Worm (Caenorhabditis elegans) whole organism, early embryonic: ENCODE results near the gene C25F9.15.

Source experiments
- B0310.2 ChIP-seq: sonication (generic microtip); optimal IDR thresholded peaks from 2 replicates; lab custom pipeline; 2016; ENCODE audit warnings: mild to moderate bottlenecking, missing genetic modification characterization, missing compliant biosample characterization
- F13C5.2 ChIP-seq: sonication (generic microtip); optimal IDR thresholded peaks from 2 replicates; lab custom pipeline; 2017; ENCODE audit warnings: mild to moderate bottlenecking, missing genetic modification characterization, inconsistent platforms, missing compliant biosample characterization
- aly-1 ChIP-seq: sonication (generic microtip); optimal IDR thresholded peaks from 2 replicates; lab custom pipeline; 2016; ENCODE audit warnings: missing genetic modification characterization, missing compliant biosample characterization
- ama-1 ChIP-seq: fragments of 150-350 bp; optimal IDR thresholded peaks from 2 replicates; lab custom pipeline; 2014
- ceh-13 ChIP-seq: fragments of 200-800 bp; sonication (Bioruptor generic); optimal IDR thresholded peaks from 2 replicates; lab custom pipeline; 2018; ENCODE audit warnings: mild to moderate bottlenecking, missing genetic modification characterization, missing compliant biosample characterization
- ceh-36 ChIP-seq: sonication (generic microtip); optimal IDR thresholded peaks from 2 replicates; lab custom pipeline; 2016; ENCODE audit warnings: missing genetic modification characterization, inconsistent platforms, missing compliant biosample characterization
- ets-7 ChIP-seq: sonication (generic microtip); optimal IDR thresholded peaks from 2 replicates; lab custom pipeline; 2016; ENCODE audit warnings: missing genotype, missing genetic modification characterization, missing compliant biosample characterization
- flt-1 ChIP-seq: fragments of 200-800 bp; sonication (Bioruptor generic); IDR thresholded peaks from 2 replicates; pipeline ENCODE4 v1.3.6; 2022; ENCODE audit warnings: missing genetic modification characterization, missing compliant biosample characterization
- hmbx-1 ChIP-seq: sonication (generic microtip); optimal IDR thresholded peaks from 2 replicates; lab custom pipeline; 2016; ENCODE audit warnings: mild to moderate bottlenecking, missing genetic modification characterization, missing compliant biosample characterization
- hmg-4 ChIP-seq: fragments of 200-800 bp; sonication (Bioruptor generic); optimal IDR thresholded peaks from 2 replicates; lab custom pipeline; 2018; ENCODE audit warnings: mild to moderate bottlenecking, missing genetic modification characterization, missing compliant biosample characterization
- hnd-1 ChIP-seq: sonication (generic microtip); optimal IDR thresholded peaks from 2 replicates; lab custom pipeline; 2016; ENCODE audit warnings: missing genetic modification characterization, missing compliant biosample characterization
- pes-1 ChIP-seq: fragments of 200-800 bp; sonication (Bioruptor generic); IDR thresholded peaks from 2 replicates; pipeline ENCODE4 v1.3.6; 2022; ENCODE audit warnings: missing genetic modification reagents, missing genetic modification characterization, missing compliant biosample characterization
- scrt-1 ChIP-seq: fragments of 200-800 bp; sonication (Bioruptor generic); IDR thresholded peaks from 2 replicates; pipeline ENCODE4 v1.3.6; 2022; ENCODE audit warnings: missing genetic modification characterization, missing compliant biosample characterization
- sea-1 ChIP-seq: fragments of 200-800 bp; sonication (Bioruptor generic); conservative IDR thresholded peaks from 2 replicates; pipeline ENCODE4 v1.3.6; 2022; ENCODE audit warnings: missing genetic modification characterization, missing compliant biosample characterization
- tbx-11 ChIP-seq: fragments of 200-800 bp; sonication (Bioruptor generic); IDR thresholded peaks from 2 replicates; pipeline ENCODE4 v1.3.6; 2022; ENCODE audit warnings: missing genetic modification characterization, missing compliant biosample characterization
- tbx-37 ChIP-seq: fragments of 200-800 bp; sonication (Bioruptor generic); conservative IDR thresholded peaks from 2 replicates; pipeline ENCODE4 v1.3.6; 2022; ENCODE audit warnings: missing genetic modification reagents, missing genetic modification characterization, missing compliant biosample characterization
- tra-4 ChIP-seq: sonication (generic microtip); optimal IDR thresholded peaks from 2 replicates; lab custom pipeline; 2017; ENCODE audit warnings: missing genetic modification characterization, missing compliant biosample characterization

Gene C25F9.15

DNA sequence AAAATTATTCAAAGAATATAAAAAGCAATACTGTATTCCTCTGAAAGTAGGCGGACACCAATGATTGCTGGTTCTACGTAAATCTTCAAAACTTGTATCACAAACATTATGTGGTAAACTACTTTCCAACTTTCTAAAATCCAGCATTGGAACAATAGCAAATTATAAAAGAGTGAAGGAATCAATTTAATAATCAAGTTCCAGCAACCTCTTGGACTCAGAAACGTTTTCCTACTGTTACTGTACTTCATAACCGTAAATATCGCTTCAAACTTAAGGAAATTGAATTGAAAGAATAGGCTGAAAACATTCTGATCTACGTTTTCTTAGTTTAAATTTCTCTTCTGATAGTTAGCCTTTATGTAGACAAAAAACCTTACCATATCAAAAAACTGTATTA, 14.3 kb upstream of the C25F9.15 start:
- TF ChIP-seq ceh-36 (tag; lab: Kevin White, UChicago) (no peak), hnd-1 (tag; lab: Kevin White, UChicago) (no peak), ceh-13 (no peak), ets-7 (tag; lab: Kevin White, UChicago) (no peak)

DNA sequence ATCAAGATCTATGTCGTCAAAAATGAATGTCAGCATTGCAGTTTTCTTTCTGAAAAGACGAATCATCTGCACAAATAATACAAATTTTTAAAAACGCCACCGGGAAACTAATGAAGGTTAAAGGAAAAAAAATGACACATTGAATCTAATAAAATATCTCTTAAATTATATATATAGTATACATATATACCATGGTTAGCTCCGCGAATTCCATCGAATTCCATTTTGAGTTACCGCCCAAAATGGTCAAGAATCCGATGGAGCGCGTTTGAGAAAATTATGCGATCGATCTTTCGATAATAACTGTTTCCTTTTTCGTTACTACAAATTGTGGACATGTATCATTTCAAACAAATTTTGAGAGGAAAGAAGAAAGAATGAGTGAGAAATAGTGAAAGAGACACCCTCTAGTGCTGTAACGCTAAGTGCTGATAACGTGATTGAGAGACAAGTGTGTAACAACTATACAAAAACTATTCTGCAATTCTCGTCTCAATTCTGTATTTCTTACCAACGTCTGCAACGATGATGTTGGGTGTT, 12.6 kb upstream of the C25F9.15 start, which contains the start of the genes C25F9.6 and C25F9.10:
C25F9.6 (minus strand) TSS at position 51 of the 540 bp plus-strand sequence.
C25F9.10 (plus strand) TSS at position 454 of the 540 bp plus-strand sequence.
- no peak for TF ChIP-seq F13C5.2 (tag; lab: Kevin White, UChicago)
- TF ChIP-seq scrt-1 (GFP tag; lab: Robert Waterston, UW) = no peak
- TF ChIP-seq aly-1 (tag; lab: Kevin White, UChicago) = no peak
- no peak for TF ChIP-seq tbx-37 (GFP tag; lab: Robert Waterston, UW)
- TF ChIP-seq tra-4 (tag; lab: Kevin White, UChicago) = no peak
- TF ChIP-seq hnd-1 (tag; lab: Kevin White, UChicago) = no peak
- TF ChIP-seq pes-1 (GFP tag; lab: Robert Waterston, UW) = no peak
- no peak for TF ChIP-seq hmg-4 (GFP tag; lab: Kevin White, UChicago)
- TF ChIP-seq ets-7 (tag; lab: Kevin White, UChicago) = no peak
- no peak for TF ChIP-seq sea-1 (GFP tag; lab: Robert Waterston, UW)
- no peak for TF ChIP-seq tbx-11 (GFP tag; lab: Robert Waterston, UW)
- TF ChIP-seq ceh-36 (tag; lab: Kevin White, UChicago) = no peak

DNA sequence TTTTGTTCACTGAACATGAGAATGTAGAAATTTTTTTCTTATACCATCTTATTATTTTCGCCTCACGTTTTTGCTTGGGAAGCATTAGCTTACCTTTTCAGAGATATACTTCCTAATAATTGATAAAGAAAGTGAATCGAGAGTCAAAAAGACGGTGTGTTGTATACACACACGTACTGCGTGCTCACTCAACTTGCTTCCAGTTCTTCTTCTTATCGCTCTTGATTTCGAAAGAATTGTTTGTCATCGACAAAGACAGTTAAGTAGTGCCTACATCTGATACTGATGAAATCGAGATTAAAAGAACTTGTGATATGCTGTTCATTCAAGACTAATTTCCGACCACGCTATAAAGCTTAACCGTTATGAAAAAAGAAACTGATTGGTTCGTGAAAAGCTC, 7.3 kb upstream of the C25F9.15 start, which contains the start of gene C25F9.5:
C25F9.5 (minus strand) TSS at position 195 of the 400 bp plus-strand sequence.
- TF ChIP-seq hmbx-1 (tag; lab: Kevin White, UChicago) (no peak), tbx-11 (GFP tag; lab: Robert Waterston, UW) (no peak), F13C5.2 (tag; lab: Kevin White, UChicago) (no peak), ceh-13 (no peak)

DNA sequence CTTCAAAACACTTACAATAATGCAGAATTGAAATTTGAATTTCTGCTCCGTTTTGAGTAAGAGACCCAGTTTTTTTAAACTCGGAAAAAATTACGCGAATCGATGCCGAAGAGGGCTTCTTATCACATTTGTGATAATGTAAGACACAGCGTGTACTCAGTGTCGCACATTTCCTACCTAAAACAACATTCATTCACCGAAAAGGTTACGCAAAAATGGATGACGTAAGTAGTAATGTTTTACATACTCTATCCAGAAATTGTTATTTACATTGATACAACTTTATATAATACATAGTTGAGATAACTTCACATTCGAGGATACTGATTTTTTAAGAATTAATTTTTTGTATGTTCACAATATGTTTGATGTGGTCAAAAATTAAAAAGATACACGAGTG, 1.5 kb upstream of the C25F9.15 start, which contains the start of the genes C25F9.4 and C25F9.9:
C25F9.4 (minus strand) TSS at position 101 of the 400 bp plus-strand sequence.
C25F9.9 (plus strand) TSS at position 137 of the 400 bp plus-strand sequence.
- no peak for TF ChIP-seq ets-7 (tag; lab: Kevin White, UChicago)
- no peak for TF ChIP-seq flt-1 (GFP tag; lab: Robert Waterston, UW)

DNA sequence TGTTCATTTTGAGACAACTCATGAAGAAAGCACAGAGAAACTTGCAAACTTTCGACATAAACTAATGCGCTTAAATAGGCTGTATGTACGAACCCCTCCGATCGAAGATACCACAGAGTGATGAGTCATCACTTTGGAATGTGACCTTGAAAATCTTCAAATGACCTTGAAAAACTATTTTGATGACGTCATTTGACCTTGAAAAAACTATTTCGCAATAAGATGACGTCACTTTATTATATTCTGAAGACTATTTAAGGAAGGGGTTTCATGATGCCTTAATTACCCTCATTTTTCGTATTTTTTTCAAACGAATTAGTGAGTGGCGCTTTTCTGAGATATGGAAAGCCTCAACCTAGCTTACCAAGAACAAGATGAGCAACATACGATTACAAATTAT, 3.2 kb downstream of the C25F9.15 start, which contains the start of gene C25F9.2:
C25F9.2 (plus strand) TSS at position 341 of the 400 bp plus-strand sequence.
- TF ChIP-seq tra-4 (tag; lab: Kevin White, UChicago) (no peak), scrt-1 (GFP tag; lab: Robert Waterston, UW) (no peak), tbx-37 (GFP tag; lab: Robert Waterston, UW) (no peak), flt-1 (GFP tag; lab: Robert Waterston, UW) (no peak), tbx-11 (GFP tag; lab: Robert Waterston, UW) (no peak), ceh-13 (no peak), pes-1 (GFP tag; lab: Robert Waterston, UW) (no peak), hnd-1 (tag; lab: Kevin White, UChicago) (no peak), ets-7 (tag; lab: Kevin White, UChicago) (no peak), hmg-4 (GFP tag; lab: Kevin White, UChicago) (no peak), B0310.2 (tag; lab: Kevin White, UChicago) (no peak), sea-1 (GFP tag; lab: Robert Waterston, UW) (no peak), hmbx-1 (tag; lab: Kevin White, UChicago) (no peak), F13C5.2 (tag; lab: Kevin White, UChicago) (no peak), ama-1 (lab: Kevin White, UChicago) (no peak), aly-1 (tag; lab: Kevin White, UChicago) (no peak), ceh-36 (tag; lab: Kevin White, UChicago) (no peak)

DNA sequence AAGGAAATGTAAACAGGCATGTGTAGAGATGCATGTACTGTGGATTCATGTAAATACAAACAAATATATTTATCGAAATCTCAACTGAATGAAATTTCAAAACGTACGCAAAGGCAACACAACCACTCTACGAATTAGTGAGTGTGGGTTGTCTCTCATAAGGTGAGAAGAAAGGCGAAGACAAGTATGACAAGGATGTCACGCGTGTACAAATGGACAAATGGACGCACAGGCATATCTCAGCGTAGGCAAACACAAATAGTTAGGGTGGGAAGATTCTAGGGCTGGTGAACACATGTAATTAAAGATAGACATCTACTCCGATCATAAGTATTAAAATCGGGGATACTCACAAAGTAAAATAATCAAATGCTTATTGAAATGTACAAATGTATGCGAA, 10.2 kb downstream of the C25F9.15 start:
- TF ChIP-seq tbx-11 (GFP tag; lab: Robert Waterston, UW) = no peak
- no peak for TF ChIP-seq ceh-13
- no peak for TF ChIP-seq hmg-4 (GFP tag; lab: Kevin White, UChicago)
- TF ChIP-seq ama-1 (lab: Kevin White, UChicago) = no peak

DNA sequence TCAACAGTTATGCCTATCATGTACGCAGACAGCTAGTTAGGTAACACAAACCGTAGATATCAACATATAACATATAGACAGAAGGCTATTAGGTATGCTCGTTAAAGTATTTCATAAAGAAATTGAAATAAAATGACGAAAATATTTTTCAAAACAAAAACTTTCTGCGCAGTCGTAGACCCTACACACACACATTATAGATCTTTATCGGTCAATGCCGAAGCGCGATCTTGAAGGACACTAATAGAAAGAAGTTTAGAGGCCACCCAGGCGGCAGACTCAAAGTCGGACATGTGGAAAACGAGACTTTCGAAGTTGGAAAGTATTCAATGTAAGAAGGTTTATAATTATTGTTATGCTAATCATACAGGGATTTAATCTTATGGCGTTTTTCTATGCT, 11.0 kb downstream of the C25F9.15 start:
- no peak for TF ChIP-seq aly-1 (tag; lab: Kevin White, UChicago)
- TF ChIP-seq scrt-1 (GFP tag; lab: Robert Waterston, UW) = no peak
- no peak for TF ChIP-seq hnd-1 (tag; lab: Kevin White, UChicago)
- no peak for TF ChIP-seq ceh-36 (tag; lab: Kevin White, UChicago)
- TF ChIP-seq flt-1 (GFP tag; lab: Robert Waterston, UW) = no peak
- no peak for TF ChIP-seq tbx-37 (GFP tag; lab: Robert Waterston, UW)
- no peak for TF ChIP-seq ets-7 (tag; lab: Kevin White, UChicago)
- TF ChIP-seq sea-1 (GFP tag; lab: Robert Waterston, UW) = no peak
- TF ChIP-seq pes-1 (GFP tag; lab: Robert Waterston, UW) = no peak
- TF ChIP-seq tra-4 (tag; lab: Kevin White, UChicago) = no peak
- TF ChIP-seq B0310.2 (tag; lab: Kevin White, UChicago) = no peak
- no peak for TF ChIP-seq tbx-11 (GFP tag; lab: Robert Waterston, UW)
- no peak for TF ChIP-seq hmg-4 (GFP tag; lab: Kevin White, UChicago)
- no peak for TF ChIP-seq ama-1 (lab: Kevin White, UChicago)
- TF ChIP-seq ceh-13 = no peak
- no peak for TF ChIP-seq hmbx-1 (tag; lab: Kevin White, UChicago)
